Fruit fly (Drosophila melanogaster) whole organism, pupa: Measurements from ENCODE around the gene CG10948.

Experiments
- CG10348 ChIP-seq: fragments of 200-800 bp; sonication (Bioruptor generic); IDR thresholded peaks from 2 replicates; pipeline ENCODE4 v1.3.6; 2022; ENCODE audit warnings: missing biosample characterization, missing genetic modification characterization
- CG13204 ChIP-seq: fragments of 200-800 bp; sonication (Bioruptor generic); optimal IDR thresholded peaks from 2 replicates; lab custom pipeline; 2018; ENCODE audit warnings: missing biosample characterization, mild to moderate bottlenecking, missing genetic modification characterization, moderate library complexity
- CG15710 ChIP-seq: fragments of 200-800 bp; sonication (Bioruptor generic); optimal IDR thresholded peaks from 2 replicates; lab custom pipeline; 2018; ENCODE audit warnings: missing biosample characterization, mild to moderate bottlenecking, missing genetic modification characterization, moderate library complexity
- CG4496 ChIP-seq: fragments of 200-800 bp; sonication (Bioruptor generic); IDR thresholded peaks from 3 replicates; pipeline ENCODE4 v1.3.6; 2022; ENCODE audit warnings: missing biosample characterization, missing genetic modification characterization
- CG8301 ChIP-seq: fragments of 200-800 bp; sonication (Bioruptor generic); optimal IDR thresholded peaks from 2 replicates; lab custom pipeline; 2018; ENCODE audit warnings: missing biosample characterization, mild to moderate bottlenecking, missing genetic modification characterization
- EcR ChIP-seq: fragments of 200-800 bp; sonication (Bioruptor generic); optimal IDR thresholded peaks from 3 replicates; lab custom pipeline; 2019; ENCODE audit warnings: missing biosample characterization, missing genetic modification characterization, mild to moderate bottlenecking, moderate library complexity, missing genetic modification reagents
- Pif1B ChIP-seq: fragments of 200-800 bp; sonication (Bioruptor generic); optimal IDR thresholded peaks from 3 replicates; lab custom pipeline; 2016; ENCODE audit warnings: missing biosample characterization, missing genetic modification characterization
- fd96Ca ChIP-seq: fragments of 200-800 bp; sonication (Bioruptor generic); IDR thresholded peaks from 3 replicates; pipeline ENCODE4 v1.3.6; 2022; ENCODE audit warnings: missing biosample characterization, missing genetic modification characterization

- no peak for TF ChIP-seq EcR (GFP tag; lab: Kevin White, UChicago)
- no peak for TF ChIP-seq CG8301 (tag; lab: Kevin White, UChicago)
- TF ChIP-seq CG15710 (tag; lab: Kevin White, UChicago) = no peak
- no peak for TF ChIP-seq Pif1B (GFP tag; lab: Kevin White, UChicago)
- TF ChIP-seq CG10348 (GFP tag; lab: Robert Waterston, UW) = no peak
- no peak for TF ChIP-seq CG13204 (GFP tag; lab: Kevin White, UChicago)
- TF ChIP-seq CG4496 (GFP tag; lab: Robert Waterston, UW) = no peak
- no peak for TF ChIP-seq fd96Ca
Measured at dm6 chr3L:12834526-12835213, 15.2 kb downstream of the CG10948 start.
